Fruit fly (Drosophila melanogaster): ENCODE results near the gene mip130.

The mip130 gene

DNA sequence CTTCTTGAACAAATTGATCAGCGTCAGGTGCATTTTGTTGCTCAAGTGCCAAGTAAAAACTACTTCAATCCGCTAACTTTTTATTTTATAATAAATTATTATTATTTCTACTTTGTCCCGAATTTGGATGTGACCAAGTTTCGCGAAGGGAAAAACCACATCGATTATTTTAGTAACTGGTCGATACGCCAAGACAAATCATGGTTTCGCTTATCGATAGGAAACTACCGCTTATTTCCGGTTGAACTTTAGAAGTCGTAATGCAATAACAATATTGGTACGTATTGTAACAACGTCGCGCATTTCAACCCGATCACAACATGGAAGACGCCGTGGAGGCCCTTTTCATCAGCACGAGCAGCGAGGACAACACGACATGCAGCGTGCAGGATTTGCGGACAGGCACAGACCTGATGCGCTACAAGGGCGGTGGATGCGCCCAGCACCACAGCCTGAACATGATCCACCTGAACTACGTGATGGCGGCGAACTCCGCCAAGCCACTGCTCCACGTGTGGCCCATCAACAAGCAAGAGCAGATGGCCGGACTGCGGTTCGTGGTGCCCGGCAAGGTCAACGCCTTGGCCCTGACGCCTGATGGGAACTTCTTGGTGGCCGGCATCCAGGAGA lies 30.8 kb upstream of the mip130 start, which contains the start of the genes CG14817 and CG14805 (continued):
- TF ChIP-seq CG6654 (GFP tag; optimal IDR thresholded peaks at IDR 0.05), result peak; percentile 33
- TF ChIP-seq CG10274 (GFP tag; optimal IDR thresholded peaks at IDR 0.05), result peak; percentile 54
- peak; percentile 66; the same call in 2 of the 3 replicates for TF ChIP-seq gce (GFP tag; IDR thresholded peaks at IDR 0.05)
- TF ChIP-seq az2 (GFP tag; optimal IDR thresholded peaks at IDR 0.05), result peak; percentile 29
- TF ChIP-seq NFAT (GFP tag; IDR thresholded peaks at IDR 0.05), result peak; percentile 68; the same call in 1 of the 2 replicates
- peak; percentile 10 to 62 for TF ChIP-seq bsh (GFP tag; optimal IDR thresholded peaks at IDR 0.05)
- no peak for TF ChIP-seq CG6175 (GFP tag; IDR thresholded peaks at IDR 0.05)
- TF ChIP-seq HLH4C (GFP tag; IDR thresholded peaks at IDR 0.05; ENCODE audit: partially characterized antibody), result peak; percentile 45; the same call in 2 of the 3 replicates
- TF ChIP-seq CG4730 (GFP tag; IDR thresholded peaks at IDR 0.05), result no peak
- no peak for TF ChIP-seq ATbp (GFP tag; optimal IDR thresholded peaks at IDR 0.05)
- TF ChIP-seq gcm (GFP tag; optimal IDR thresholded peaks at IDR 0.05), result peak; percentile 79
- peak; percentile 72 for TF ChIP-seq CG9797 (GFP tag; optimal IDR thresholded peaks at IDR 0.05)
- TF ChIP-seq CG11695 (GFP tag; IDR thresholded peaks at IDR 0.05), result peak; percentile 55; the same call in 1 of the 3 replicates

DNA sequence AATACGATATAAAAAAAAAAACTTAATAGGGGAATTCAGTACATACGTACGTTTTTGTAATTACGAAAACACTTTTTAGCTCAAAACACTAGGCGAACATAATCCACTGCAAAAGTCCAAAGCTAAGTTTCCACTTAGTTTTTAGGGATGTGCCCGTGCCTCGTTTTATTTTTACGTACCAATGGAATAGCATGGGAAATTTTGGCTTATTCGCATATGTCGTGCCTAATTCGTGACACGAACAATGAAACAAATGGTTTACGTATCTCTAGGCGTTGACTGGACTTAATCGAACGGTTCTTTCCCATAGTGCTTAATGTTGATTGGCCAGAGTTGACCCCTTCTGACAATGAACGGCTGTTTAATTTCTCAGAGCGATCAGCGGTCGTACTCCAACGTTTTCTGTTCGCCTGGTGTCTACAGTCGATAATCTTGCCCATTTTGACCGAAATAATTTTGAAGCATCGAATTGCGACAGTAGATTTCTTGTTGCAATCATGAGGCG lies 28.4 kb upstream of the mip130 start, which contains the start of gene CG14818:
Gene CG14818, minus strand, starts transcription at position 169 of the 505 bp plus-strand sequence.
- TF ChIP-seq peb (GFP tag; IDR thresholded peaks at IDR 0.05) (peak; percentile 29; the same call in 1 of the 2 replicates), cato (GFP tag; optimal IDR thresholded peaks at IDR 0.05; ENCODE audit: borderline replicate concordance) (peak; percentile 38), CG8765 (GFP tag; IDR thresholded peaks at IDR 0.05) (peak; percentile 56), sug (tag; optimal IDR thresholded peaks at IDR 0.05) (peak; percentile 31), Scr (GFP tag; IDR thresholded peaks at IDR 0.05; ENCODE audit: partially characterized antibody) (peak; percentile 92), Hmr (GFP tag; optimal IDR thresholded peaks at IDR 0.05) (peak; percentile 70), CG16813 (GFP tag; IDR thresholded peaks at IDR 0.05; ENCODE audit: partially characterized antibody) (peak; percentile 88), Poxn (GFP tag; IDR thresholded peaks at IDR 0.05) (no peak), nau (GFP tag; optimal IDR thresholded peaks at IDR 0.05) (no peak), zen (tag; optimal IDR thresholded peaks at IDR 0.05) (peak; percentile 20), CG4424 (GFP tag; optimal IDR thresholded peaks at IDR 0.05) (peak; percentile 50), fd64A (GFP tag; optimal IDR thresholded peaks at IDR 0.05) (no peak), CG30431 (GFP tag; optimal IDR thresholded peaks at IDR 0.05) (peak; percentile 12), Camta (GFP tag; optimal IDR thresholded peaks at IDR 0.05) (peak; percentile 64), tll (GFP tag; optimal IDR thresholded peaks at IDR 0.05) (peak in 1 of 2 experiments; percentile 27), CG7556 (GFP tag; optimal IDR thresholded peaks at IDR 0.05) (peak; percentile 15), abd-A (tag; optimal IDR thresholded peaks at IDR 0.05) (no peak), CG9876 (GFP tag; optimal IDR thresholded peaks at IDR 0.05) (peak; percentile 51), CG12236 (GFP tag; optimal IDR thresholded peaks at IDR 0.05) (peak; percentile 39), CG10147 (GFP tag; optimal IDR thresholded peaks at IDR 0.05) (peak; percentile 65), zf30C (GFP tag; optimal IDR thresholded peaks at IDR 0.05) (no peak), sim (GFP tag; IDR thresholded peaks at IDR 0.05) (no peak), Max (GFP tag; optimal IDR thresholded peaks at IDR 0.05) (no peak), trh (GFP tag; optimal IDR thresholded peaks at IDR 0.05) (no peak), Asciz (GFP tag; optimal IDR thresholded peaks at IDR 0.05) (no peak), Dfd (GFP tag; optimal IDR thresholded peaks at IDR 0.05) (no peak), Trl (optimal IDR thresholded peaks at IDR 0.05) (no peak), Trl (GFP tag; optimal IDR thresholded peaks at IDR 0.05) (peak; percentile 69), vvl (GFP tag; IDR thresholded peaks at IDR 0.05) (peak; percentile 74), Vsx1 (GFP tag; optimal IDR thresholded peaks at IDR 0.05) (no peak), trem (tag; optimal IDR thresholded peaks at IDR 0.05) (no peak), scrt (GFP tag; optimal IDR thresholded peaks at IDR 0.05) (no peak), B-H1 (GFP tag; IDR thresholded peaks at IDR 0.05) (peak; percentile 28; the same call in 1 of the 3 replicates), CG12744 (GFP tag; optimal IDR thresholded peaks at IDR 0.05) (no peak), bab2 (GFP tag; optimal IDR thresholded peaks at IDR 0.05) (peak; percentile 44)
